Fruit fly (Drosophila melanogaster) whole organism, adult: Measurements from ENCODE around the gene Alg11.
A peak's percentile ranks its signal among the peaks of the same experiment; 100 is the strongest.

Source experiments
- CG11617 ChIP-seq: fragments of 200-800 bp; sonication (Bioruptor generic); optimal IDR thresholded peaks from 2 replicates; lab custom pipeline; 2017; ENCODE audit warnings: mild to moderate bottlenecking, missing biosample characterization, missing genetic modification reagents, missing genetic modification characterization
- CG12768 ChIP-seq: fragments of 200-800 bp; sonication (Bioruptor generic); optimal IDR thresholded peaks from 2 replicates; lab custom pipeline; 2017; ENCODE audit warnings: missing biosample characterization, missing genetic modification characterization, mild to moderate bottlenecking, moderate library complexity, missing genetic modification reagents
- CG14711 ChIP-seq: fragments of 200-800 bp; sonication (Bioruptor generic); optimal IDR thresholded peaks from 2 replicates; lab custom pipeline; 2018; ENCODE audit warnings: missing biosample characterization, mild to moderate bottlenecking, missing genetic modification characterization, moderate library complexity
- CG1620 ChIP-seq: fragments of 200-800 bp; sonication (Bioruptor generic); optimal IDR thresholded peaks from 2 replicates; lab custom pipeline; 2016; ENCODE audit warnings: missing biosample characterization, missing genetic modification characterization
- CG33017 ChIP-seq: fragments of 200-800 bp; sonication (Bioruptor generic); optimal IDR thresholded peaks from 2 replicates; lab custom pipeline; 2018; ENCODE audit warnings: missing biosample characterization, mild to moderate bottlenecking, missing genetic modification characterization, moderate library complexity
- CG5204 ChIP-seq: fragments of 200-800 bp; sonication (Bioruptor generic); optimal IDR thresholded peaks from 2 replicates; lab custom pipeline; 2016; ENCODE audit warnings: missing biosample characterization, missing genetic modification characterization
- CG7045 ChIP-seq: fragments of 200-800 bp; sonication (Bioruptor generic); optimal IDR thresholded peaks from 2 replicates; lab custom pipeline; 2017; ENCODE audit warnings: missing biosample characterization, mild to moderate bottlenecking, missing genetic modification characterization
- CG7101 ChIP-seq: fragments of 200-800 bp; sonication (Bioruptor generic); optimal IDR thresholded peaks from 2 replicates; lab custom pipeline; 2018; ENCODE audit warnings: missing biosample characterization, mild to moderate bottlenecking, missing genetic modification characterization, moderate library complexity
- Clk ChIP-seq: fragments of 200-800 bp; sonication (Bioruptor generic); optimal IDR thresholded peaks from 2 replicates; lab custom pipeline; 2017; ENCODE audit warnings: missing biosample characterization, missing genetic modification characterization
- Crg-1 ChIP-seq: fragments of 200-800 bp; sonication (Bioruptor generic); optimal IDR thresholded peaks from 2 replicates; lab custom pipeline; 2016; ENCODE audit warnings: missing biosample characterization, missing genetic modification characterization
- Hr96 ChIP-seq: fragments of 200-800 bp; sonication (Bioruptor generic); optimal IDR thresholded peaks from 2 replicates; lab custom pipeline; 2016; ENCODE audit warnings: missing biosample characterization, missing genetic modification characterization
- Mnt ChIP-seq: fragments of 200-800 bp; sonication (Bioruptor generic); optimal IDR thresholded peaks from 2 replicates; lab custom pipeline; 2016; ENCODE audit warnings: missing biosample characterization, mild to moderate bottlenecking, missing genetic modification characterization
- bab1 ChIP-seq: fragments of 200-800 bp; sonication (Bioruptor generic); optimal IDR thresholded peaks from 3 replicates; lab custom pipeline; 2019; ENCODE audit warnings: missing biosample characterization, mild to moderate bottlenecking, missing genetic modification characterization, moderate library complexity
- cic ChIP-seq: fragments of 200-800 bp; sonication (Bioruptor generic); optimal IDR thresholded peaks from 2 replicates; lab custom pipeline; 2017; ENCODE audit warnings: missing biosample characterization, mild to moderate bottlenecking, missing genetic modification characterization, moderate library complexity
- cnc ChIP-seq, 2 experiments: fragments of >200 bp; optimal IDR thresholded peaks; 2 replicates each; lab custom pipeline; 2017
- kay ChIP-seq: fragments of 200-800 bp; sonication (Bioruptor generic); peaks from one replicate; lab custom pipeline; 2016; ENCODE audit warnings: missing biosample characterization, missing genetic modification characterization, borderline replicate concordance
- ovo ChIP-seq: fragments of 200-800 bp; sonication (Bioruptor generic); optimal IDR thresholded peaks from 2 replicates; lab custom pipeline; 2016; ENCODE audit warnings: missing biosample characterization, missing genetic modification characterization
- pad ChIP-seq: fragments of 200-800 bp; sonication (Bioruptor generic); optimal IDR thresholded peaks from 3 replicates; lab custom pipeline; 2017; ENCODE audit warnings: missing biosample characterization, missing genetic modification characterization, mild to moderate bottlenecking, moderate library complexity, missing genetic modification reagents
- tj ChIP-seq: fragments of 200-800 bp; sonication (Bioruptor generic); optimal IDR thresholded peaks from 3 replicates; lab custom pipeline; 2017; ENCODE audit warnings: missing biosample characterization, mild to moderate bottlenecking, missing genetic modification characterization, moderate library complexity
- toe ChIP-seq: fragments of 200-800 bp; sonication (Bioruptor generic); optimal IDR thresholded peaks from 2 replicates; lab custom pipeline; 2016; ENCODE audit warnings: missing biosample characterization, missing genetic modification characterization

Alg11 gene

DNA sequence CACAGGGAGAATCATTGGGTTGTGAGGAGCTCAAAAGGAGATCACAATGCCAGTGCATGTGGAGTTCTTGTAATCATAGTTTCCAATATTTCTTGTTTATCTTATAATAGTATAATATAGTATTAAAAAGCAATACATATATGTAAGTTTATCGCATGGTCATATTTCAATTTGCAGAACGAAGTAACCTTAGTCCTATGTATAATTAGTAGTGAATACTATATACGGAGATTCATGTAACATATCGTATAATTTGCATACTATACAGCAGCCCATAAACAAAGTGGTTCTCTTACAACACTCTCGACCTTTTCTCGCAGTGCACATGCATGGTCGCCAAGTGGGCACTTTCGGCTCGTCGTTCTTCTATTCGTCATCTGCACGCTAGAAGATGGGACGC, 23.3 kb upstream of the Alg11 start:
- TF ChIP-seq CG11617 (GFP tag; lab: Kevin White, UChicago), result no peak
- TF ChIP-seq cic (GFP tag; lab: Kevin White, UChicago), result no peak
- no peak for TF ChIP-seq Clk (GFP tag; lab: Kevin White, UChicago)

DNA sequence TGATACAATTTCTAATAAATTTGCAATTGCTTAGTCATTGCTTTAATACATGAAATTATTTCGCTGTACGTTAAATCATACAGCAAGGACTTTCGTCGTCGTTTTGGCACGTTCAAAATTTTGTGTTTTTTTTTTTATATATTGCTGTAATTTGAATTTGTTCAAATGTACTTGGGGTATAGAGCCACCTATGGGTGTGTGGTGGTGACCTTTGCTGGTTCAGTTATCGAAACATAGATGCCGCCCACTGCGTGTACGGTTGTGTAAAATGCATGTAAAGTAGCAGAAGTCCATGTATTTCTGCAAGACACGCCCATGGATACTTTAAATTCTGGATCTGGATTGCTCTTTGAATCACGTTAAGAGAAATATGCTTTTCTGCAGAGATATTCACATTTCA, 21.3 kb upstream of the Alg11 start:
- TF ChIP-seq Clk (GFP tag; lab: Kevin White, UChicago) (no peak), pad (GFP tag; lab: Kevin White, UChicago) (no peak), cnc (optimal IDR thresholded peaks at IDR 0.05; lab: Kevin White, UChicago) (no peak), CG7101 (no peak), Crg-1 (GFP tag; lab: Kevin White, UChicago) (no peak), CG1620 (GFP tag; lab: Kevin White, UChicago) (peak; percentile 31), CG12768 (no peak), Hr96 (GFP tag; lab: Kevin White, UChicago) (peak; percentile 41), CG33017 (tag; lab: Kevin White, UChicago) (no peak), bab1 (GFP tag; lab: Kevin White, UChicago) (no peak), kay (GFP tag; lab: Kevin White, UChicago) (peak; percentile 35), CG5204 (GFP tag; lab: Kevin White, UChicago) (no peak), ovo (GFP tag; lab: Kevin White, UChicago) (no peak), CG11617 (GFP tag; lab: Kevin White, UChicago) (no peak), CG14711 (tag; lab: Kevin White, UChicago) (no peak), cic (GFP tag; lab: Kevin White, UChicago) (no peak), tj (GFP tag; lab: Kevin White, UChicago) (no peak)

DNA sequence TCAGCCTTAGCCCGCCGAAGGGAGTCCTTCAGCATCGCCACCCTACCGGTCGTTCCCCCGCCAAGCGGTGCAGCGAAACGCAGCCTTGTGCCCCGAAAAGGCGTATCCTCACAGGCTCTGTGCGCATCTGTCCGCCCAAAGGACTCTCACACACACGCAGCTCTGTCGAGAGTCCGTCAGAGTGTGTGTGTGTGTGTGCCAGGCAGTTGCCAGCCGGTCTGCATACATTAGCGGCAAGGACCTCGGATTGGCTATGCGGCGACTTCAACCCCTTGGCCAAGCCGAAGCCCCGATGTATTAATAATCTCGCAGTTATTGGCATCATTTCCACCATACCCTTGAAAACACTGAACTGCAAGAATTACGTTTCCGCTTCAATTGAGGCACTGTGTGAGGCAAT, 15.1 kb upstream of the Alg11 start:
- no peak for TF ChIP-seq CG5204 (GFP tag; lab: Kevin White, UChicago)
- TF ChIP-seq Crg-1 (GFP tag; lab: Kevin White, UChicago), result no peak
- no peak for TF ChIP-seq CG11617 (GFP tag; lab: Kevin White, UChicago)
- TF ChIP-seq cic (GFP tag; lab: Kevin White, UChicago), result no peak
- TF ChIP-seq tj (GFP tag; lab: Kevin White, UChicago), result no peak
- TF ChIP-seq CG12768, result no peak
- TF ChIP-seq CG1620 (GFP tag; lab: Kevin White, UChicago), result no peak

DNA sequence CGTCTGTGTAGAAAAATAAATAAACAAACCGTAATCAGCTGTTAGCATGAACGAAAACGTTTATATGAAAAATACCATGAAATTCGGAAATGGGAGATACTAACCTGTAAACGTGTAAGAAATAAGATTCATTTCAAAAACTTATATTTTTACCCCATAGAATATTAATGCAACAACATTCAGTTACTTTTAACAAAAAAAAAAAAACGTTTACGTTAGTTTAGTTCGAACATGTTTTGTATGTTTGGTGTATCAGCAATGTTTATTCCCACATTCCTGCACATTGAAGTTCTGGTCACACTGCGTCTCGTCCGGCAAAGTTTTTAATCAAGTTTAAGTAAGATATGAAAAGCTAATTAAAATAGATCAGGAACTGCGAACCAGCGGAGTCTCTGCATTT, 8.3 kb upstream of the Alg11 start, which contains the start of the genes S1P and CG11307:
Gene S1P, minus strand, starts transcription at position 23 of the 400 bp plus-strand sequence.
Gene CG11307, plus strand, starts transcription at position 270 of the 400 bp plus-strand sequence.
- TF ChIP-seq bab1 (GFP tag; lab: Kevin White, UChicago) (peak; percentile 8), CG7101 (no peak)

DNA sequence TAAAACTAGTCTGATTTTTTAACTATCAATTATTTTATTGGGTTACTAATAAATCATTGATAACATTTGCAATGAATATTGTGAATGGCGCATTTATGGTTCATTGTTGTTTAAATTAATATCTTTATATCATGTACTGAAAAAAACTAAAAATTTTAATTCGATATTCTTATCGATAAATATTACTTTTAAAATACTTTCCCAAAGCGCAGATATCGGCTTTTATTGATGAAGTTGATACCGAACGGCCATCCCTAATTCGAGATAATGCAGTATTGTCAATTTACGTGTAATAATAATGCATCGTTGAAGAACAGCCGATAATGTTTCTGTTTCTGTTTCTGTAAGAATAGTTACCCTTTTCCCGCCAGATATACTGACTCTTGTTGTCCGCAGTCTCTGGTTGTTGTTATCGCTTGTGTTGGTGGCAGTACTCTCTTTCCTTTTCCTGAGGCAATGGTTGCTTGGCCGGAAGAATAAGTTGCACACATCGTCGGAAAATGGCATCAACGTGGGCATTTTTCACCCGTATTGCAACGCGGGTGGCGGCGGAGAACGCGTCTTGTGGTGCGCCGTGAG, 519 bp downstream of the Alg11 start:
- TF ChIP-seq kay (GFP tag; lab: Kevin White, UChicago) (peak; percentile 76), CG14711 (tag; lab: Kevin White, UChicago) (no peak), tj (GFP tag; lab: Kevin White, UChicago) (peak; percentile 10)

DNA sequence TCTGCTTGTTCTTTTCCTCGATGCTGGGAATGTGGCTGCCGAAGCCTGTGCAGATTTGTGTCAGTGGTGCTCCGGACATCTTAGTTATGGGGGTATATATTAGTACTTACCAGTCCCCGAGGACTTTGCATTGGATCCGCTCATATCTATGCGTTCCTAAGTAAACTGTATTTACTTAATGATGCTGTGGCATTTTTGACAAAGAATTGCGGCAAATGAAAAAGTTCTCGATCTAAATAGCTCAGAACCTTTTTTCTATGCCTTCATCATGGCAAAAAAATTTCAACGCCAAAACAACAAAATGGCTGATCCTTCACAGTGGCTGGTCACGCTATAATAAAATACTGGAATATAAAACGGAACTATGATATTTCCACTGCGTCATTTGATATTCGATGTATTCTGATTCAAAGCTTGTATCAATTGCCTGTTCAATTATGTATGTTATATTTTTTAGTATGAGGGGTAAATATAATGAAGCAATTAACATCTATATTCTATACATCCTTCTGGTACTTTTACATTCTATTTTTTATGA, 8.6 kb downstream of the Alg11 start, which contains the start of gene MED1:
Gene MED1, minus strand, starts transcription at position 295 of the 538 bp plus-strand sequence.
- TF ChIP-seq bab1 (GFP tag; lab: Kevin White, UChicago) (peak; percentile 16), kay (GFP tag; lab: Kevin White, UChicago) (no peak)

DNA sequence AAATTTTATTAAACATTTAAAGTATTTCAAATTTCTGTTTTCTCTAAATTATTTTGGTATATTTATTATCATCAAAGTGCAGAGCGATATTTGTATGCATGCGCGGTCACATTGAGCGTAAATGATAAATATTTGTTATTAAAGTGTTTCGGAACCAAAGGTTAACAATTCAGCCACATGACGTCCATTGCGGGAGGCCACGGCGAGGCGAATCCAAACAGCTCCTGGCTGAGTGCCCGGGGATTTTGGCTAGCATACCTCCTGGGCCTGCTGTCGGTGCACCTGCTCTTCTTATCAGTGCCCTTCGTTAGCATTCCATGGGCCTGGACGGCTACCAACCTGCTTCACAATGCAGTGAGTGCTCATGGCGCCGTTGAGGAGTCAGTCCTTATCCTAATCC, 9.6 kb downstream of the Alg11 start, which contains the start of gene ORMDL:
Gene ORMDL, plus strand, starts transcription at position 98 of the 400 bp plus-strand sequence.
- TF ChIP-seq ovo (GFP tag; lab: Kevin White, UChicago), result no peak
- TF ChIP-seq bab1 (GFP tag; lab: Kevin White, UChicago), result no peak
- TF ChIP-seq CG12768, result no peak
- TF ChIP-seq toe (GFP tag; lab: Kevin White, UChicago), result no peak
- no peak for TF ChIP-seq CG11617 (GFP tag; lab: Kevin White, UChicago)

DNA sequence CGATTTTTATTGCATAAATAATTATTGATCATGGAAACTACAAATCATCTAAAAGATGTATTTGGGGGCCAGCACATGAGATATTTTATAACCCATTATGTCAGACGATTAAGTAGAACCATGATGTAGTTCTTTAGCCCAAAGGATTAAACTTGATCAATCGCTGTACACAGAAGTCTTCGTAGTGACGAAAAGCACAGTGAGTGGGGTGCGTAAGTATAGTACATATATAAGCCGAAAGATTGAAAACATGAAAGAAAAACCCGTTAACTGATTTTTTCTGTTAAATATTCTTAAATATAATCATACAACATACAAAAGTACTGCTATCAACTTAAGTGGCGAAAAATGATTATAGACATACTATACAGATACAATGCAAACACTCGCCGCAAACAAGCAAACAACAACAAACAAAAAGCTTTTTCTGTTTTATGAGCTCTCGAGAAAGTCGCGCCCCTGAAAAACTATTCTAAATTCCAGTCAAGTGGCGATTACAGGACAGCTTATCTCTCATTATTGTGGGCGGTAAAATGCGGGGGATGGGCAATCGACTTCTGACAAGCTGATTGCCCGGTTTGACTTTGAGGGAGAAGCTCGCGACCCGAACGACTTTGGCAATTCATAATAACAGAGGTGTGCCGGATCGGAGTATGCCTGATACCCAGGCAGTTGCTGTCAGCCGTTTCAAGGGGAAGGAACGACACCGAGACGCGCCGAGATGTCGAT, 10.8 kb downstream of the Alg11 start, which contains the start of gene CG32444:
Gene CG32444, plus strand, starts transcription at position 683 of the 729 bp plus-strand sequence.
- TF ChIP-seq tj (GFP tag; lab: Kevin White, UChicago) (no peak), cnc (optimal IDR thresholded peaks at IDR 0.05; lab: Kevin White, UChicago) (no peak), CG14711 (tag; lab: Kevin White, UChicago) (no peak), pad (GFP tag; lab: Kevin White, UChicago) (peak; percentile 33), CG33017 (tag; lab: Kevin White, UChicago) (peak; percentile 8), CG5204 (GFP tag; lab: Kevin White, UChicago) (no peak), CG7045 (peak; percentile 37), Crg-1 (GFP tag; lab: Kevin White, UChicago) (no peak), bab1 (GFP tag; lab: Kevin White, UChicago) (no peak), kay (GFP tag; lab: Kevin White, UChicago) (no peak), cic (GFP tag; lab: Kevin White, UChicago) (peak; percentile 71), Mnt (GFP tag; lab: Kevin White, UChicago) (peak; percentile 37), toe (GFP tag; lab: Kevin White, UChicago) (no peak), ovo (GFP tag; lab: Kevin White, UChicago) (no peak), CG12768 (peak; percentile 65), CG7101 (peak; percentile 17)
